Fruit fly (Drosophila melanogaster) whole organism, adult: ENCODE measurements around the gene mnd.

ENCODE experiments used
- CG11617 ChIP-seq: fragments of 200-800 bp; sonication (Bioruptor generic); optimal IDR thresholded peaks from 2 replicates; lab custom pipeline; 2017; ENCODE audit warnings: mild to moderate bottlenecking, missing biosample characterization, missing genetic modification reagents, missing genetic modification characterization
- CG12768 ChIP-seq: fragments of 200-800 bp; sonication (Bioruptor generic); optimal IDR thresholded peaks from 2 replicates; lab custom pipeline; 2017; ENCODE audit warnings: missing biosample characterization, missing genetic modification characterization, mild to moderate bottlenecking, moderate library complexity, missing genetic modification reagents
- CG14711 ChIP-seq: fragments of 200-800 bp; sonication (Bioruptor generic); optimal IDR thresholded peaks from 2 replicates; lab custom pipeline; 2018; ENCODE audit warnings: missing biosample characterization, mild to moderate bottlenecking, missing genetic modification characterization, moderate library complexity
- CG1620 ChIP-seq: fragments of 200-800 bp; sonication (Bioruptor generic); optimal IDR thresholded peaks from 2 replicates; lab custom pipeline; 2016; ENCODE audit warnings: missing biosample characterization, missing genetic modification characterization
- CG33017 ChIP-seq: fragments of 200-800 bp; sonication (Bioruptor generic); optimal IDR thresholded peaks from 2 replicates; lab custom pipeline; 2018; ENCODE audit warnings: missing biosample characterization, mild to moderate bottlenecking, missing genetic modification characterization, moderate library complexity
- CG5204 ChIP-seq: fragments of 200-800 bp; sonication (Bioruptor generic); optimal IDR thresholded peaks from 2 replicates; lab custom pipeline; 2016; ENCODE audit warnings: missing biosample characterization, missing genetic modification characterization
- CG7045 ChIP-seq: fragments of 200-800 bp; sonication (Bioruptor generic); optimal IDR thresholded peaks from 2 replicates; lab custom pipeline; 2017; ENCODE audit warnings: missing biosample characterization, mild to moderate bottlenecking, missing genetic modification characterization
- CG7101 ChIP-seq: fragments of 200-800 bp; sonication (Bioruptor generic); optimal IDR thresholded peaks from 2 replicates; lab custom pipeline; 2018; ENCODE audit warnings: missing biosample characterization, mild to moderate bottlenecking, missing genetic modification characterization, moderate library complexity
- Clk ChIP-seq: fragments of 200-800 bp; sonication (Bioruptor generic); optimal IDR thresholded peaks from 2 replicates; lab custom pipeline; 2017; ENCODE audit warnings: missing biosample characterization, missing genetic modification characterization
- Crg-1 ChIP-seq: fragments of 200-800 bp; sonication (Bioruptor generic); optimal IDR thresholded peaks from 2 replicates; lab custom pipeline; 2016; ENCODE audit warnings: missing biosample characterization, missing genetic modification characterization
- Hr96 ChIP-seq: fragments of 200-800 bp; sonication (Bioruptor generic); optimal IDR thresholded peaks from 2 replicates; lab custom pipeline; 2016; ENCODE audit warnings: missing biosample characterization, missing genetic modification characterization
- Mnt ChIP-seq: fragments of 200-800 bp; sonication (Bioruptor generic); optimal IDR thresholded peaks from 2 replicates; lab custom pipeline; 2016; ENCODE audit warnings: missing biosample characterization, mild to moderate bottlenecking, missing genetic modification characterization
- bab1 ChIP-seq: fragments of 200-800 bp; sonication (Bioruptor generic); optimal IDR thresholded peaks from 3 replicates; lab custom pipeline; 2019; ENCODE audit warnings: missing biosample characterization, mild to moderate bottlenecking, missing genetic modification characterization, moderate library complexity
- cic ChIP-seq: fragments of 200-800 bp; sonication (Bioruptor generic); optimal IDR thresholded peaks from 2 replicates; lab custom pipeline; 2017; ENCODE audit warnings: missing biosample characterization, mild to moderate bottlenecking, missing genetic modification characterization, moderate library complexity
- cnc ChIP-seq, 2 experiments: fragments of >200 bp; optimal IDR thresholded peaks; 2 replicates each; lab custom pipeline; 2017
- kay ChIP-seq: fragments of 200-800 bp; sonication (Bioruptor generic); peaks from one replicate; lab custom pipeline; 2016; ENCODE audit warnings: missing biosample characterization, missing genetic modification characterization, borderline replicate concordance
- ovo ChIP-seq: fragments of 200-800 bp; sonication (Bioruptor generic); optimal IDR thresholded peaks from 2 replicates; lab custom pipeline; 2016; ENCODE audit warnings: missing biosample characterization, missing genetic modification characterization
- pad ChIP-seq: fragments of 200-800 bp; sonication (Bioruptor generic); optimal IDR thresholded peaks from 3 replicates; lab custom pipeline; 2017; ENCODE audit warnings: missing biosample characterization, missing genetic modification characterization, mild to moderate bottlenecking, moderate library complexity, missing genetic modification reagents
- tj ChIP-seq: fragments of 200-800 bp; sonication (Bioruptor generic); optimal IDR thresholded peaks from 3 replicates; lab custom pipeline; 2017; ENCODE audit warnings: missing biosample characterization, mild to moderate bottlenecking, missing genetic modification characterization, moderate library complexity
- toe ChIP-seq: fragments of 200-800 bp; sonication (Bioruptor generic); optimal IDR thresholded peaks from 2 replicates; lab custom pipeline; 2016; ENCODE audit warnings: missing biosample characterization, missing genetic modification characterization

mnd gene

DNA sequence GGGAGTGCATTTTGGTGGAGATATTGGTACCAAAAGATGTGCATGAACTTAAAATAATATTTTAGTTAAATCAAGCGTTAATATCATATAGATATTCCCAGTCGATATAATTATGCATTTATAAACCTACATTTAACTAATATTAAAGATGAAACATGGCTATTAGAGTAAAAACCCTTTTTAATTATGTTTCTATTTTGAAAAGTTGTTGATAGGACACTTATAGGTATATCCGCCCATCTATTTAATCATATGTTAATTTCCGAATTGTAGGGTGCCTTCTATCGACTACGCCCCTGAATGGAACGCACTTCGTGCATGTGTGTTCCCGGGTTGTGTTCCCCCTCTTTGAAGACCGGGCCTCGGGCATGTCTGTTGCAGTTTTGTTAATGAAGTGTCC is 20.9 kb downstream of the mnd start:
- TF ChIP-seq CG33017 (tag; lab: Kevin White, UChicago), result no peak
- TF ChIP-seq Mnt (GFP tag; lab: Kevin White, UChicago), result no peak
- TF ChIP-seq bab1 (GFP tag; lab: Kevin White, UChicago), result no peak
- TF ChIP-seq ovo, result no peak
- no peak for TF ChIP-seq Crg-1 (GFP tag; lab: Kevin White, UChicago)
- TF ChIP-seq tj (GFP tag; lab: Kevin White, UChicago), result no peak
- no peak for TF ChIP-seq Hr96 (GFP tag; lab: Kevin White, UChicago)
- TF ChIP-seq CG5204 (GFP tag; lab: Kevin White, UChicago), result no peak
- TF ChIP-seq toe (GFP tag; lab: Kevin White, UChicago), result no peak
- TF ChIP-seq CG7101, result no peak
- TF ChIP-seq cic (GFP tag; lab: Kevin White, UChicago), result no peak
- no peak for TF ChIP-seq CG11617 (GFP tag; lab: Kevin White, UChicago)
- no peak for TF ChIP-seq CG12768
- no peak for TF ChIP-seq cnc (optimal IDR thresholded peaks at IDR 0.05; lab: Kevin White, UChicago)

DNA sequence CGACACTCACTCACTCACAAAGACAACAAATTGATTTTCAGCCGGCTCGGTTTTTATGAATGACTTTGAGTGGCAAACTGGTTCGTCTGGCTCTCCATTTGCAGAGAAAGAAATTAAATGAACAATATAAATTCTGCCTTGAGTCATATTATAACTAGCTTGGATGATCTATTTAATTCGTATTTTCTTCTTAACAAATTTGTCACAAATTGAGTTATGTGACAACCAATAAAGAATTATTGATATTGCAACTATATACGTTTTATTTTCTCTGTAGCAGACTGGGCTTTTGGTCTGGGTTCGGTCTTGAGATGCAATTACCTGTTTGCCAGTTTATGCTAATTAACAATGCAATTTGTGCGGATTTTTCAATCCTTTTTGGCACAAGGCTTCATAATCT is 21.9 kb downstream of the mnd start:
- TF ChIP-seq Crg-1 (GFP tag; lab: Kevin White, UChicago) (no peak), CG14711 (tag; lab: Kevin White, UChicago) (no peak), kay (GFP tag; lab: Kevin White, UChicago) (no peak), bab1 (GFP tag; lab: Kevin White, UChicago) (no peak), CG5204 (GFP tag; lab: Kevin White, UChicago) (no peak), cic (GFP tag; lab: Kevin White, UChicago) (no peak), Hr96 (GFP tag; lab: Kevin White, UChicago) (no peak), pad (GFP tag; lab: Kevin White, UChicago) (no peak), Clk (no peak), toe (GFP tag; lab: Kevin White, UChicago) (no peak), CG12768 (no peak), cnc (optimal IDR thresholded peaks at IDR 0.05; lab: Kevin White, UChicago) (no peak), Mnt (GFP tag; lab: Kevin White, UChicago) (no peak), CG7101 (no peak), ovo (no peak), CG7045 (GFP tag; lab: Kevin White, UChicago) (no peak), tj (GFP tag; lab: Kevin White, UChicago) (no peak), CG1620 (GFP tag; lab: Kevin White, UChicago) (no peak)

DNA sequence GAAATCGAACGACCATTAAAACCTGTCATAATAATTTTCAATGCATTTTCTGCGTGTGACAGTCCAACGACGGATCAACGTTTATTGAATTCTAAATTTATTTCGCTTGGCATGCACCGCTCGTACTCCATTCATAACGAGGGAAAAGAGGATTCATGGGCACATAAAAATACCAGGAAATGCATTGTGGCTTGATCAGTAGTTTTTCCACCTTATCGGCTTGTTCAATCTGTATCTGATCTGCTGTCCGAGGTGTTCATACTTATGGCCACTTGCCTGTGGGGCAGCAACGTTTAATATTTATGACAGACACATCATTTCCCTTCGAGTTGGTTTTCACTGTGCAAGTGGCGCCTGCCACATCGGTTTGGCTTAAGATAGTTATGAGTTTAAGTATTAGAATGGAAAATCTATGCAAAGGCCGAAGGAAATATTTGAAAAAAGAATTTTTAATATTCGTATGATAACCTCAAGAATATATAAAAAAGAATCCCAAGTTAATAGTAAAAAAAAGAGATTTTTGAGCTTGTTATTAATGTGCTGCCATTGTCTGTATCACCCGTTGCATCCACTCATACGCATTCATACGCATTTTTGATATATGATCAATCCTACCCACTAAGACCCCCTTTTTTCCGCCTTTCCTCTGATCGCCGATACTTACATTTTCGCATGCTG is 22.5 kb downstream of the mnd start:
- TF ChIP-seq CG12768 (no peak), Clk (no peak), CG5204 (GFP tag; lab: Kevin White, UChicago) (no peak), ovo (no peak), kay (GFP tag; lab: Kevin White, UChicago) (no peak), CG7045 (GFP tag; lab: Kevin White, UChicago) (no peak), CG14711 (tag; lab: Kevin White, UChicago) (no peak), bab1 (GFP tag; lab: Kevin White, UChicago) (no peak), pad (GFP tag; lab: Kevin White, UChicago) (no peak), cic (GFP tag; lab: Kevin White, UChicago) (no peak), Crg-1 (GFP tag; lab: Kevin White, UChicago) (no peak), Hr96 (GFP tag; lab: Kevin White, UChicago) (no peak)

DNA sequence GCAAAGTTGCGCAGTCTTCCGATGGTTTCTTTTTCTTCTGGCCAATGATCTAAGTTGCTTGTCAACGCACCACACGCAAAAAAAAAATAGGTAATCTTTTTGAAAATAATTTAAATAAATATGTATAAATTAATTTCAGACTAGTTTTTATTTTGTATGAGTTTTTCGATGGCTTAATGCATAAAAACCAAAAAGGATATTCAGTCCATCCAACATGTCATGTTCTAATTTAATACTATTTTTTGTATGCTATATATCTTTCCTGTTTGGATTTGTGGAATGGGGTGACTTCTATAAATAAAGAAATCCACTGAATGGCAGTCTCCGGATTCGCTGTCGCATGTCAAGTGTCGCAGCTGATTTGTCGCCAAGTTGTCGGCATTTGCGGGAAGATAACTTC is 24.8 kb downstream of the mnd start:
- no peak for TF ChIP-seq pad (GFP tag; lab: Kevin White, UChicago)
- no peak for TF ChIP-seq kay (GFP tag; lab: Kevin White, UChicago)
- TF ChIP-seq CG33017 (tag; lab: Kevin White, UChicago), result no peak
- no peak for TF ChIP-seq CG11617 (GFP tag; lab: Kevin White, UChicago)
- TF ChIP-seq cnc (optimal IDR thresholded peaks at IDR 0.05; lab: Kevin White, UChicago), result no peak
- no peak for TF ChIP-seq toe (GFP tag; lab: Kevin White, UChicago)
- no peak for TF ChIP-seq Mnt (GFP tag; lab: Kevin White, UChicago)
- no peak for TF ChIP-seq Clk
- TF ChIP-seq CG14711 (tag; lab: Kevin White, UChicago), result no peak
- TF ChIP-seq CG7101, result no peak
- no peak for TF ChIP-seq Crg-1 (GFP tag; lab: Kevin White, UChicago)
- TF ChIP-seq CG1620 (GFP tag; lab: Kevin White, UChicago), result no peak
- TF ChIP-seq tj (GFP tag; lab: Kevin White, UChicago), result no peak
- TF ChIP-seq CG7045 (GFP tag; lab: Kevin White, UChicago), result no peak
- TF ChIP-seq CG5204 (GFP tag; lab: Kevin White, UChicago), result no peak
- TF ChIP-seq bab1 (GFP tag; lab: Kevin White, UChicago), result no peak
- no peak for TF ChIP-seq cic (GFP tag; lab: Kevin White, UChicago)
- no peak for TF ChIP-seq ovo

DNA sequence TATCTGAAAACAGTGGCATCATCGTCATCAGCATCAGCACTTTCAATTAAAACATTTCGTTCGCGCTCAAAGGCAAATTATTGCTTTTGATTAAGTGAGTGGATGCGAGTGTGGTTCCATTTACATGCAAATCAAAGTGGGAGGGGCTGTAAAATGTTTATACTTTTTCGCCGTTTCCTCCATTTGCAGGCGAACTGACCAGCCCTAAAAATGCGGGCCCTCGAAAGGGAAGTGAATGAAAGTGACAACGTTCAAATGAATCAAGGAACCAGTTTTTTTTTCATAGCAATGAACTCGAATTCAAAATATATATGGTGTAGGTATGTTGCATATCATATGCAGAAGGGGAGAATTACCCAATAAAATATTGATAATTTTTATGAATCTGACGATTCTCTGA is 25.7 kb downstream of the mnd start:
- no peak for TF ChIP-seq bab1 (GFP tag; lab: Kevin White, UChicago)
- TF ChIP-seq Hr96 (GFP tag; lab: Kevin White, UChicago), result no peak
- TF ChIP-seq CG7101, result no peak
- TF ChIP-seq kay (GFP tag; lab: Kevin White, UChicago), result no peak
- no peak for TF ChIP-seq CG11617 (GFP tag; lab: Kevin White, UChicago)
- TF ChIP-seq tj (GFP tag; lab: Kevin White, UChicago), result no peak
- TF ChIP-seq CG7045 (GFP tag; lab: Kevin White, UChicago), result no peak
- TF ChIP-seq CG14711 (tag; lab: Kevin White, UChicago), result no peak
- TF ChIP-seq pad (GFP tag; lab: Kevin White, UChicago), result no peak
- no peak for TF ChIP-seq ovo
- TF ChIP-seq CG1620 (GFP tag; lab: Kevin White, UChicago), result no peak
